Fruit fly (Drosophila melanogaster) whole organism, embryonic: Measurements from ENCODE around the gene Rad17.

Experiments used
- ATbp ChIP-seq: fragments of 200-800 bp; sonication (Bioruptor generic); optimal IDR thresholded peaks from 2 replicates; lab custom pipeline; 2017; ENCODE audit warnings: missing biosample characterization, mild to moderate bottlenecking, missing genetic modification characterization, missing genetic modification reagents
- Aef1 ChIP-seq: fragments of 200-800 bp; sonication (Bioruptor generic); IDR thresholded peaks from 3 replicates; pipeline ENCODE4 v1.3.6; 2022; ENCODE audit warnings: missing biosample characterization, missing genetic modification characterization
- Atf6 ChIP-seq: fragments of 200-800 bp; sonication (Bioruptor generic); IDR thresholded peaks from 2 replicates; pipeline ENCODE4 v1.3.6; 2022; ENCODE audit warnings: missing biosample characterization, missing genetic modification characterization
- CG11247 ChIP-seq: fragments of 200-800 bp; sonication (Bioruptor generic); IDR thresholded peaks from 2 replicates; pipeline ENCODE4 v1.3.6; 2022; ENCODE audit warnings: missing biosample characterization, missing genetic modification characterization
- CG11696 ChIP-seq: fragments of 200-800 bp; sonication (Bioruptor generic); IDR thresholded peaks from 2 replicates; pipeline ENCODE4 v1.3.6; 2022; ENCODE audit warnings: missing biosample characterization, missing genetic modification characterization
- CG12299 ChIP-seq: fragments of 200-800 bp; sonication (Bioruptor generic); optimal IDR thresholded peaks from 2 replicates; lab custom pipeline; 2018; ENCODE audit warnings: missing biosample characterization, mild to moderate bottlenecking, missing genetic modification characterization
- CG13424 ChIP-seq: fragments of 200-800 bp; sonication (Bioruptor generic); optimal IDR thresholded peaks from 2 replicates; lab custom pipeline; 2019; ENCODE audit warnings: missing biosample characterization, mild to moderate bottlenecking, missing genetic modification characterization, moderate library complexity
- CG13894 ChIP-seq: fragments of 200-800 bp; sonication (Bioruptor generic); optimal IDR thresholded peaks from 3 replicates; lab custom pipeline; 2018; ENCODE audit warnings: missing biosample characterization, mild to moderate bottlenecking, missing genetic modification characterization, moderate library complexity
- CG14965 ChIP-seq: fragments of 200-800 bp; sonication (Bioruptor generic); optimal IDR thresholded peaks from 2 replicates; lab custom pipeline; 2016; ENCODE audit warnings: missing biosample characterization, missing genetic modification characterization, borderline replicate concordance
- CG16863 ChIP-seq: fragments of 200-800 bp; sonication (Bioruptor generic); optimal IDR thresholded peaks from 3 replicates; lab custom pipeline; 2016; ENCODE audit warnings: missing biosample characterization, missing genetic modification characterization
- CG17359 ChIP-seq: fragments of 200-800 bp; sonication (Bioruptor generic); optimal IDR thresholded peaks from 3 replicates; lab custom pipeline; 2018; ENCODE audit warnings: missing biosample characterization, mild to moderate bottlenecking, missing genetic modification characterization, moderate library complexity
- CG17612 ChIP-seq: fragments of 200-800 bp; sonication (Bioruptor generic); IDR thresholded peaks from 2 replicates; pipeline ENCODE4 v1.3.6; 2022; ENCODE audit warnings: missing biosample characterization, missing genetic modification characterization
- CG17829 ChIP-seq: fragments of 200-800 bp; optimal IDR thresholded peaks from 2 replicates; lab custom pipeline; 2019; ENCODE audit warnings: missing biosample characterization, mild to moderate bottlenecking, missing genetic modification characterization, moderate library complexity
- CG17912 ChIP-seq: fragments of 200-800 bp; sonication (Bioruptor generic); optimal IDR thresholded peaks from 2 replicates; lab custom pipeline; 2018; ENCODE audit warnings: missing biosample characterization, mild to moderate bottlenecking, missing genetic modification characterization
- CG2678 ChIP-seq: fragments of 200-800 bp; sonication (Bioruptor generic); optimal IDR thresholded peaks from 3 replicates; lab custom pipeline; 2019; ENCODE audit warnings: missing biosample characterization, mild to moderate bottlenecking, missing genetic modification characterization, moderate library complexity
- CG30431 ChIP-seq: fragments of 200-800 bp; sonication (Bioruptor generic); optimal IDR thresholded peaks from 2 replicates; lab custom pipeline; 2017; ENCODE audit warnings: missing biosample characterization, missing genetic modification characterization
- CG32772 ChIP-seq: fragments of 200-800 bp; sonication (Bioruptor generic); IDR thresholded peaks from 2 replicates; pipeline ENCODE4 v1.3.6; 2022; ENCODE audit warnings: missing biosample characterization, missing genetic modification characterization
- CG33557 ChIP-seq: fragments of 200-800 bp; sonication (Bioruptor generic); optimal IDR thresholded peaks from 2 replicates; lab custom pipeline; 2019; ENCODE audit warnings: missing biosample characterization, mild to moderate bottlenecking, missing genetic modification characterization, moderate library complexity
- CG3838 ChIP-seq: fragments of 200-800 bp; sonication (Bioruptor generic); optimal IDR thresholded peaks from 3 replicates; lab custom pipeline; 2016; ENCODE audit warnings: missing biosample characterization, missing genetic modification characterization
- CG6254 ChIP-seq: fragments of 200-800 bp; sonication (Bioruptor generic); optimal IDR thresholded peaks from 3 replicates; lab custom pipeline; 2017; ENCODE audit warnings: mild to moderate bottlenecking, missing biosample characterization, missing genetic modification reagents, missing genetic modification characterization
- CG6854 ChIP-seq: fragments of 200-800 bp; sonication (Bioruptor generic); optimal IDR thresholded peaks from 3 replicates; lab custom pipeline; 2017; ENCODE audit warnings: missing biosample characterization, mild to moderate bottlenecking, missing genetic modification characterization
- CG7786 ChIP-seq: fragments of 200-800 bp; sonication (Bioruptor generic); optimal IDR thresholded peaks from 2 replicates; lab custom pipeline; 2016; ENCODE audit warnings: missing biosample characterization, missing genetic modification characterization
- CHES-1-like ChIP-seq: fragments of 200-800 bp; sonication (Bioruptor generic); optimal IDR thresholded peaks from 2 replicates; lab custom pipeline; 2016; ENCODE audit warnings: missing biosample characterization, missing genetic modification characterization
- Chrac-16 ChIP-seq: fragments of 200-800 bp; sonication (Bioruptor generic); optimal IDR thresholded peaks from 3 replicates; lab custom pipeline; 2016; ENCODE audit warnings: missing biosample characterization, missing genetic modification characterization
- Hand ChIP-seq: fragments of 200-800 bp; sonication (Bioruptor generic); optimal IDR thresholded peaks from 2 replicates; lab custom pipeline; 2017; ENCODE audit warnings: mild to moderate bottlenecking, missing biosample characterization, missing genetic modification reagents, missing genetic modification characterization
- Mes4 ChIP-seq: fragments of 200-800 bp; sonication (Bioruptor generic); optimal IDR thresholded peaks from 2 replicates; lab custom pipeline; 2016; ENCODE audit warnings: missing biosample characterization, missing genetic modification characterization
- Myb ChIP-seq: fragments of 200-800 bp; sonication (Bioruptor generic); optimal IDR thresholded peaks from 2 replicates; lab custom pipeline; 2016; ENCODE audit warnings: missing biosample characterization, missing genetic modification characterization
- NC2α ChIP-seq: fragments of 200-800 bp; sonication (Bioruptor generic); optimal IDR thresholded peaks from 2 replicates; lab custom pipeline; 2016; ENCODE audit warnings: missing biosample characterization, missing genetic modification characterization
- NK7.1 ChIP-seq: fragments of 200-800 bp; sonication (Bioruptor generic); optimal IDR thresholded peaks from 3 replicates; lab custom pipeline; 2016; ENCODE audit warnings: missing biosample characterization, missing genetic modification characterization
- PHDP ChIP-seq: fragments of 200-800 bp; sonication (Bioruptor generic); optimal IDR thresholded peaks from 3 replicates; lab custom pipeline; 2018; ENCODE audit warnings: missing biosample characterization, mild to moderate bottlenecking, missing genetic modification characterization, moderate library complexity
- Pdp1 ChIP-seq, 2 experiments: fragments of 200-800 bp; sonication (Bioruptor generic); optimal IDR thresholded peaks; 3 replicates each; lab custom pipeline; 2016; ENCODE audit warnings: missing biosample characterization in 2 of 2, missing genetic modification characterization in 2 of 2, mild to moderate bottlenecking in 1 of 2, moderate library complexity in 1 of 2
- Sry-β ChIP-seq: fragments of 200-800 bp; sonication (Bioruptor generic); optimal IDR thresholded peaks from 2 replicates; lab custom pipeline; 2018; ENCODE audit warnings: missing biosample characterization, mild to moderate bottlenecking, missing genetic modification characterization, moderate library complexity
- YL-1 ChIP-seq: fragments of 200-800 bp; sonication (Bioruptor generic); optimal IDR thresholded peaks from 3 replicates; lab custom pipeline; 2017; ENCODE audit warnings: missing biosample characterization, mild to moderate bottlenecking, missing genetic modification characterization
- az2 ChIP-seq: fragments of 200-800 bp; sonication (Bioruptor generic); optimal IDR thresholded peaks from 3 replicates; lab custom pipeline; 2016; ENCODE audit warnings: missing biosample characterization, missing genetic modification characterization
- bab2 ChIP-seq: fragments of 200-800 bp; sonication (Bioruptor generic); optimal IDR thresholded peaks from 2 replicates; lab custom pipeline; 2016; ENCODE audit warnings: missing biosample characterization, missing genetic modification characterization
- chif ChIP-seq, 2 experiments: fragments of 200-800 bp; sonication (Bioruptor generic); optimal IDR thresholded peaks; 3 replicates each; lab custom pipeline; 2016; ENCODE audit warnings: missing biosample characterization in 2 of 2, missing genetic modification characterization in 2 of 2
- crp ChIP-seq, 2 experiments: fragments of 200-800 bp; sonication (Bioruptor generic); optimal IDR thresholded peaks; 2 replicates in 1 of 2; 3 replicates in 1 of 2; lab custom pipeline; 2017; ENCODE audit warnings: missing biosample characterization in 2 of 2, missing genetic modification characterization in 2 of 2, mild to moderate bottlenecking in 1 of 2, moderate library complexity in 1 of 2
- fd64A ChIP-seq: fragments of 200-800 bp; sonication (Bioruptor generic); optimal IDR thresholded peaks from 3 replicates; lab custom pipeline; 2018; ENCODE audit warnings: missing biosample characterization, mild to moderate bottlenecking, missing genetic modification characterization
- gce ChIP-seq: fragments of 200-800 bp; sonication (Bioruptor generic); IDR thresholded peaks from 3 replicates; pipeline ENCODE4 v1.3.6; 2022; ENCODE audit warnings: missing biosample characterization, missing genetic modification characterization
- gsb-n ChIP-seq: fragments of 200-800 bp; sonication (Bioruptor generic); optimal IDR thresholded peaks from 3 replicates; lab custom pipeline; 2018; ENCODE audit warnings: missing biosample characterization, mild to moderate bottlenecking, missing genetic modification characterization
- hkb ChIP-seq, 2 experiments: fragments of 200-800 bp in 1 of 2; fragments of >200 bp in 1 of 2; sonication (Bioruptor generic) in 1 of 2; IDR thresholded peaks in 1 of 2; optimal IDR thresholded peaks in 1 of 2; 2 replicates each; pipeline versions ENCODE4 v1.3.6 to Lab custom; 2017 to 2022; ENCODE audit warnings: missing biosample characterization in 1 of 2, missing genetic modification characterization in 1 of 2
- ind ChIP-seq: fragments of 200-800 bp; sonication (Bioruptor generic); optimal IDR thresholded peaks from 3 replicates; lab custom pipeline; 2016; ENCODE audit warnings: missing biosample characterization, missing genetic modification characterization
- jigr1 ChIP-seq: fragments of 200-800 bp; sonication (Bioruptor generic); IDR thresholded peaks from 3 replicates; pipeline ENCODE4 v1.3.6; 2022; ENCODE audit warnings: missing biosample characterization, missing genetic modification characterization
- lab ChIP-seq: fragments of 200-800 bp; sonication (Bioruptor generic); optimal IDR thresholded peaks from 3 replicates; lab custom pipeline; 2017; ENCODE audit warnings: missing biosample characterization, missing genetic modification characterization, mild to moderate bottlenecking, moderate library complexity, missing genetic modification reagents
- lilli ChIP-seq: fragments of 200-800 bp; sonication (Bioruptor generic); optimal IDR thresholded peaks from 3 replicates; lab custom pipeline; 2016; ENCODE audit warnings: missing biosample characterization, missing genetic modification characterization
- salm ChIP-seq: fragments of 200-800 bp; sonication (Bioruptor generic); optimal IDR thresholded peaks from 2 replicates; lab custom pipeline; 2018; ENCODE audit warnings: missing biosample characterization, mild to moderate bottlenecking, missing genetic modification characterization
- tll ChIP-seq, 2 experiments: fragments of 200-800 bp in 1 of 2; fragments of >200 bp in 1 of 2; sonication (Bioruptor generic) in 1 of 2; optimal IDR thresholded peaks; 2 replicates each; lab custom pipeline; 2017 to 2019; ENCODE audit warnings: missing biosample characterization in 2 of 2, missing genetic modification characterization in 2 of 2, mild to moderate bottlenecking in 1 of 2, moderate library complexity in 1 of 2
- tx ChIP-seq: fragments of 200-800 bp; sonication (Bioruptor generic); optimal IDR thresholded peaks from 2 replicates; lab custom pipeline; 2016; ENCODE audit warnings: missing biosample characterization, missing genetic modification characterization
- usp ChIP-seq: fragments of >200 bp; optimal IDR thresholded peaks from 2 replicates; lab custom pipeline; 2017; ENCODE audit warnings: missing biosample characterization, missing genetic modification characterization
- wdn ChIP-seq: fragments of 200-800 bp; sonication (Bioruptor generic); IDR thresholded peaks from 2 replicates; pipeline ENCODE4 v1.3.6; 2022; ENCODE audit warnings: missing biosample characterization, missing genetic modification characterization

The Rad17 gene

DNA sequence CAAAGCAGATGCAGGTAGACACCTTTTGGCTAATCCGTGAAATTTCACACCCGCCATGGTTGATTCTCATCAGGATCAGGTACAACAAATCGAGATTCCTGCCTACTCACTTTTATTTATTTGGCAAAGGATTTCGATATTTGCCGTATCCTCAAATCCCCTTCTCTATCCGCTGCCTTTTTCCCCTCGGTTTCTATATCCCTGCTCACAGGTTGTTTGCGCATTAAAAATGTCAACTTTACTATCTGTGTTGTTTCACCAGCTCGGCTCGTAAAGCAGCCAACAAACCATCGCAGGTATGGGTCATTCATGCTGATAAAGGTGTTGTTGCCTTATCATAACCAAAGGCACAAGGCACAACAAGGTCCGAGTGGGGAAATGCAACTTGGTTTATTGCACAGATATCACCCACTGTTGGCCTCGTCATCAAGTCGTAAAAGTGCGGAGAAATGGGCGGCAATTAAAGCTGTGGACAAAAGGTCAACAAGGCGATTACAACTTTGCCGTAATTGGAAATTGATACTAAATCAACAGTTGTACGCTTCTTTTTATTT lies 17.2 kb upstream of the Rad17 start:
- no peak for TF ChIP-seq CG11247 (GFP tag; lab: Robert Waterston, UW)
- TF ChIP-seq crp (GFP tag; optimal IDR thresholded peaks at IDR 0.05; lab: Kevin White, UChicago): no peak
- TF ChIP-seq tll (GFP tag; optimal IDR thresholded peaks at IDR 0.05; lab: Kevin White, UChicago): peak in 1 of 2 experiments; percentile 94
- no peak for TF ChIP-seq Atf6 (GFP tag; lab: Robert Waterston, UW)
- TF ChIP-seq Myb: no peak
- TF ChIP-seq CG12299: no peak
- TF ChIP-seq YL-1 (GFP tag; lab: Kevin White, UChicago): no peak
- peak; percentile 41 for TF ChIP-seq ATbp
- TF ChIP-seq Hand: no peak
- TF ChIP-seq ind (GFP tag; lab: Kevin White, UChicago): no peak
- TF ChIP-seq CG17359 (tag; lab: Kevin White, UChicago): no peak
- no peak for TF ChIP-seq CG3838 (GFP tag; lab: Kevin White, UChicago)
- peak; percentile 31 for TF ChIP-seq CG6254
- TF ChIP-seq salm (tag; lab: Kevin White, UChicago): peak; percentile 39
- no peak for TF ChIP-seq PHDP
- no peak for TF ChIP-seq jigr1
- no peak for TF ChIP-seq tx (GFP tag; lab: Kevin White, UChicago)
- no peak for TF ChIP-seq CG13894 (tag; lab: Kevin White, UChicago)
- no peak for TF ChIP-seq bab2 (GFP tag; lab: Kevin White, UChicago)
- no peak for TF ChIP-seq NC2α (GFP tag; lab: Kevin White, UChicago)
- no peak for TF ChIP-seq CHES-1-like (GFP tag; lab: Kevin White, UChicago)
- no peak for TF ChIP-seq az2 (GFP tag; lab: Kevin White, UChicago)
- no peak for TF ChIP-seq gsb-n (tag; lab: Kevin White, UChicago)
- TF ChIP-seq Chrac-16 (GFP tag; lab: Kevin White, UChicago): no peak
- TF ChIP-seq CG17829 (tag; lab: Kevin White, UChicago): no peak
- peak; percentile 38 for TF ChIP-seq fd64A
- no peak for TF ChIP-seq CG14965 (GFP tag; lab: Kevin White, UChicago)
- no peak for TF ChIP-seq gce (GFP tag; lab: Robert Waterston, UW)
- no peak for TF ChIP-seq lilli
- TF ChIP-seq CG7786: no peak
- peak; percentile 7 for TF ChIP-seq CG2678 (tag; lab: Kevin White, UChicago)
- no peak for TF ChIP-seq CG11696 (GFP tag; lab: Robert Waterston, UW)
- TF ChIP-seq usp: no peak
- TF ChIP-seq hkb (optimal IDR thresholded peaks at IDR 0.05; lab: Kevin White, UChicago): no peak
- TF ChIP-seq hkb (GFP tag; IDR thresholded peaks at IDR 0.05; lab: Robert Waterston, UW): no peak
- no peak for TF ChIP-seq CG17912 (GFP tag; lab: Kevin White, UChicago)
- TF ChIP-seq CG13424 (tag; lab: Kevin White, UChicago): no peak
- TF ChIP-seq CG17612: no peak
- no peak for TF ChIP-seq lab (GFP tag; lab: Kevin White, UChicago)
- TF ChIP-seq CG30431 (GFP tag; lab: Kevin White, UChicago): no peak
- TF ChIP-seq CG33557: peak; percentile 26
- no peak for TF ChIP-seq wdn
- no peak for TF ChIP-seq NK7.1 (GFP tag; lab: Kevin White, UChicago)
- TF ChIP-seq Pdp1 (GFP tag; optimal IDR thresholded peaks at IDR 0.05; lab: Kevin White, UChicago): peak in 1 of 2 experiments; percentile 27
- no peak for TF ChIP-seq chif (GFP tag; optimal IDR thresholded peaks at IDR 0.05; lab: Kevin White, UChicago)
- no peak for TF ChIP-seq CG6854 (GFP tag; lab: Kevin White, UChicago)
- no peak for TF ChIP-seq Aef1
- TF ChIP-seq CG16863 (GFP tag; lab: Kevin White, UChicago): no peak
- no peak for TF ChIP-seq Sry-β (GFP tag; lab: Kevin White, UChicago)
- TF ChIP-seq CG32772 (GFP tag; lab: Robert Waterston, UW): no peak
- no peak for TF ChIP-seq Mes4 (GFP tag; lab: Kevin White, UChicago)
